Worm (Caenorhabditis elegans): ENCODE data around the gene F33A8.7.

Gene F33A8.7

ce11 chrII:10975239-10975638, 50.2 kb downstream of the F33A8.7 start, which contains the start of gene ptp-3:
Gene ptp-3, plus strand, starts transcription at chrII:10975539.
- TF ChIP-seq tab-1 (GFP tag; IDR thresholded peaks at IDR 0.05) (no peak), ztf-29 (GFP tag; IDR thresholded peaks at IDR 0.05) (no peak)
